Worm (Caenorhabditis elegans): Measurements from ENCODE around the gene Y38F2AR.3.

Gene Y38F2AR.3

ce11 chrIV:2389745-2390144, 5.9 kb downstream of the Y38F2AR.3 start:
- TF ChIP-seq nhr-77 (tag; optimal IDR thresholded peaks at IDR 0.05) (no peak), ztf-11 (tag; optimal IDR thresholded peaks at IDR 0.05) (no peak), nhr-10 (tag; optimal IDR thresholded peaks at IDR 0.05) (no peak), ceh-16 (tag; optimal IDR thresholded peaks at IDR 0.05) (no peak), Y55F3AM.14 (GFP tag; optimal IDR thresholded peaks at IDR 0.05) (no peak), sma-3 (GFP tag; optimal IDR thresholded peaks at IDR 0.05) (no peak), peb-1 (tag; optimal IDR thresholded peaks at IDR 0.05) (no peak), C34F6.9 (tag; optimal IDR thresholded peaks at IDR 0.05) (no peak), nhr-25 (tag; optimal IDR thresholded peaks at IDR 0.05) (no peak), aly-2 (tag; optimal IDR thresholded peaks at IDR 0.05) (no peak), unc-62 (GFP tag; optimal IDR thresholded peaks at IDR 0.05) (no peak), ztf-1 (GFP tag; conservative IDR thresholded peaks at IDR 0.05) (no peak), ZK546.5 (tag; optimal IDR thresholded peaks at IDR 0.05) (no peak), nhr-12 (tag; optimal IDR thresholded peaks at IDR 0.05) (no peak), dmd-4 (tag; optimal IDR thresholded peaks at IDR 0.05) (no peak)

- TF ChIP-seq nhr-25 (tag; optimal IDR thresholded peaks at IDR 0.05) (peak; percentile 35), nhr-21 (tag; optimal IDR thresholded peaks at IDR 0.05) (peak; percentile 37), ceh-16 (tag; optimal IDR thresholded peaks at IDR 0.05) (no peak), elt-1 (tag; optimal IDR thresholded peaks at IDR 0.05) (no peak), mab-5 (tag; optimal IDR thresholded peaks at IDR 0.05) (no peak), gmeb-1 (tag; optimal IDR thresholded peaks at IDR 0.05) (peak; percentile 52), zag-1 (tag; optimal IDR thresholded peaks at IDR 0.05) (no peak), lin-13 (GFP tag; optimal IDR thresholded peaks at IDR 0.05) (peak; percentile 35), sem-4 (tag; optimal IDR thresholded peaks at IDR 0.05) (peak; percentile 63), sma-3 (GFP tag; optimal IDR thresholded peaks at IDR 0.05) (peak; percentile 65), unc-55 (GFP tag; optimal IDR thresholded peaks at IDR 0.05) (peak; percentile 33), Y55F3AM.14 (GFP tag; optimal IDR thresholded peaks at IDR 0.05) (peak; percentile 43), ztf-4 (tag; optimal IDR thresholded peaks at IDR 0.05) (peak; percentile 40), ama-1 (optimal IDR thresholded peaks at IDR 0.05) (no peak), lsy-2 (tag; optimal IDR thresholded peaks at IDR 0.05) (peak; percentile 9 to 61), nhr-77 (tag; optimal IDR thresholded peaks at IDR 0.05) (no peak), nhr-12 (tag; optimal IDR thresholded peaks at IDR 0.05) (no peak), nhr-10 (tag; optimal IDR thresholded peaks at IDR 0.05) (no peak), ztf-11 (tag; optimal IDR thresholded peaks at IDR 0.05) (no peak), ztf-1 (GFP tag; conservative IDR thresholded peaks at IDR 0.05) (no peak), nhr-129 (tag; optimal IDR thresholded peaks at IDR 0.05) (peak; percentile 4), ZK546.5 (tag; optimal IDR thresholded peaks at IDR 0.05) (no peak)
Measured at ce11 chrIV:2390251-2390672, 6.4 kb downstream of the Y38F2AR.3 start.

ce11 chrIV:2390804-2391203, 7.0 kb downstream of the Y38F2AR.3 start, which contains the start of gene eri-5:
eri-5 (plus strand) TSS chrIV:2390821.
- TF ChIP-seq nhr-23 (tag; optimal IDR thresholded peaks at IDR 0.05) (no peak), C34F6.9 (tag; optimal IDR thresholded peaks at IDR 0.05) (no peak), aly-2 (tag; optimal IDR thresholded peaks at IDR 0.05) (no peak), lin-11 (tag; optimal IDR thresholded peaks at IDR 0.05) (no peak), ztf-11 (tag; optimal IDR thresholded peaks at IDR 0.05) (no peak), nhr-25 (tag; optimal IDR thresholded peaks at IDR 0.05) (no peak), skn-1 (tag; optimal IDR thresholded peaks at IDR 0.05) (no peak)

ce11 chrIV:2391809-2392208, 8.0 kb downstream of the Y38F2AR.3 start:
- no peak for TF ChIP-seq fos-1 (tag; optimal IDR thresholded peaks at IDR 0.05)
- TF ChIP-seq crh-2 (tag; optimal IDR thresholded peaks at IDR 0.05), result no peak
- TF ChIP-seq ceh-82 (tag; optimal IDR thresholded peaks at IDR 0.05), result no peak
- TF ChIP-seq nhr-77 (tag; optimal IDR thresholded peaks at IDR 0.05), result no peak
- TF ChIP-seq C34F6.9 (tag; optimal IDR thresholded peaks at IDR 0.05), result no peak
- no peak for TF ChIP-seq Y55F3AM.14 (GFP tag; optimal IDR thresholded peaks at IDR 0.05)
- TF ChIP-seq skn-1 (tag; optimal IDR thresholded peaks at IDR 0.05), result no peak
- TF ChIP-seq nhr-10 (tag; optimal IDR thresholded peaks at IDR 0.05), result no peak
- TF ChIP-seq nhr-12 (tag; optimal IDR thresholded peaks at IDR 0.05), result no peak
- no peak for TF ChIP-seq nhr-129 (tag; optimal IDR thresholded peaks at IDR 0.05)
- TF ChIP-seq elt-1 (tag; optimal IDR thresholded peaks at IDR 0.05), result no peak
- no peak for TF ChIP-seq egl-27 (tag; optimal IDR thresholded peaks at IDR 0.05)
- TF ChIP-seq unc-62 (GFP tag; optimal IDR thresholded peaks at IDR 0.05), result no peak
- TF ChIP-seq ZK546.5 (tag; optimal IDR thresholded peaks at IDR 0.05), result no peak
- TF ChIP-seq sma-9 (GFP tag; optimal IDR thresholded peaks at IDR 0.05), result no peak
- TF ChIP-seq sma-9 (tag; optimal IDR thresholded peaks at IDR 0.05), result no peak
- TF ChIP-seq nhr-21 (tag; optimal IDR thresholded peaks at IDR 0.05), result no peak
- TF ChIP-seq sem-4 (tag; optimal IDR thresholded peaks at IDR 0.05), result no peak
- no peak for TF ChIP-seq aly-2 (tag; optimal IDR thresholded peaks at IDR 0.05)
- no peak for TF ChIP-seq F13H6.1 (tag; optimal IDR thresholded peaks at IDR 0.05)
- no peak for TF ChIP-seq unc-55 (GFP tag; optimal IDR thresholded peaks at IDR 0.05)
